Fruit fly (Drosophila melanogaster): ENCODE results near the gene CG3106.

Gene CG3106

DNA sequence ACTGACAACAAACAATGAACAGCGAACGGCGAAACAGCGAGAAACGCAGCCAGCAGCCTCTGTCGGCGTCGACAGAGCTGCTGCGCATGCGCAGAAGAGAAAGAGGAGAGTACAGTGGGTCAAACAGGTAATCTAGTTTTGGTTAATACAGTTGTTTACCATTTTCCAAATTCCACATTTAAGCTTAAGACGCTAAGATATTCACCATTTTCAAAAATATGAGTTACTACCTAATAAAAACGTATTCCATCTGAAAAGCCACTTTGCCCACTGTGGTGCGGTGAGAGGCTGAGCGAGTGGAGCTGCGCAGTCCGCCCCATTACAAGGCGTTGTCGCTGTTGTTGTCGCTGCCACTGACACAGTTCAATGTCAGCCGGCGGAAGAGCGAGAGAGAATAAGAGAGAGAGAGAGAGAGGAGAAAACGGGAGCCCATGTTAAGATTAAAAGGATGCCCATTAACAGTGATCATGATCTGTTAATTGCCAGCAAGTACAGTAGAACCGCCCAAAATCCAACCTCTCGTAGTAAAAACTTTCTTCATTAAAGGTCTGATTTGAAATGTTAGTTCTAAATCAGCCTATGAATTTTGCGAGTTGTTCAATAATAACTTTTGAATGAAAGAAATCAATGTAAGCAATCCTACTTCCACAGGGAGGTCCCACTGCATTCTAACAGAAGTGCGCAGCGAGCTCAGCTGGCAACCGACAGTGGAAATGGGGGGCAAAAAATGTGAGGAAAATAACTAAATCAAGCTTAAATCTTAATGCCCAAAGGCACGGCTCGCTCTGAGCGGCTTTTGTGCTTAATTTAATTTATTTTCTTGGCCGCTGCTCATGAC, 11.7 kb downstream of the CG3106 start (continued):
- TF ChIP-seq CG42726 (GFP tag; IDR thresholded peaks at IDR 0.05; ENCODE audit: partially characterized antibody) (no peak), ttk (GFP tag; IDR thresholded peaks at IDR 0.05) (peak; percentile 95), CG8765 (GFP tag; IDR thresholded peaks at IDR 0.05) (peak; percentile 89), ems (GFP tag; optimal IDR thresholded peaks at IDR 0.05) (peak; percentile 94), CG9797 (GFP tag; optimal IDR thresholded peaks at IDR 0.05) (peak; percentile 28), HLH4C (GFP tag; IDR thresholded peaks at IDR 0.05; ENCODE audit: partially characterized antibody) (no peak), B-H1 (GFP tag; IDR thresholded peaks at IDR 0.05) (peak; percentile 94), h (optimal IDR thresholded peaks at IDR 0.05) (no peak), CG3847 (GFP tag; IDR thresholded peaks at IDR 0.05) (peak; percentile 87), fd96Cb (tag; optimal IDR thresholded peaks at IDR 0.05) (peak; percentile 95), Drgx (GFP tag; IDR thresholded peaks at IDR 0.05) (peak; percentile 98), hth (optimal IDR thresholded peaks at IDR 0.05) (no peak), CG4282 (GFP tag; optimal IDR thresholded peaks at IDR 0.05) (peak; percentile 93), grau (tag; optimal IDR thresholded peaks at IDR 0.05) (peak; percentile 85), Aef1 (GFP tag; IDR thresholded peaks at IDR 0.05) (peak; percentile 92), wor (GFP tag; IDR thresholded peaks at IDR 0.05) (peak; percentile 94), Sin3A (optimal IDR thresholded peaks at IDR 0.05) (no peak), CG6654 (GFP tag; optimal IDR thresholded peaks at IDR 0.05) (peak; percentile 81), grn (GFP tag; optimal IDR thresholded peaks at IDR 0.05) (peak; percentile 54), YL-1 (GFP tag; optimal IDR thresholded peaks at IDR 0.05) (peak; percentile 64), CG7786 (GFP tag; optimal IDR thresholded peaks at IDR 0.05) (peak; percentile 94), kah (GFP tag; optimal IDR thresholded peaks at IDR 0.05) (peak; percentile 86), jigr1 (GFP tag; IDR thresholded peaks at IDR 0.05) (peak; percentile 88), CG30403 (GFP tag; optimal IDR thresholded peaks at IDR 0.05) (peak; percentile 93), ssp (GFP tag; IDR thresholded peaks at IDR 0.05) (peak; percentile 81), CG15696 (tag; optimal IDR thresholded peaks at IDR 0.05) (peak; percentile 78), BtbVII (GFP tag; optimal IDR thresholded peaks at IDR 0.05) (peak; percentile 85), Opbp (GFP tag; IDR thresholded peaks at IDR 0.05; ENCODE audit: partially characterized antibody) (no peak), NK7.1 (GFP tag; optimal IDR thresholded peaks at IDR 0.05) (peak; percentile 84), CG8281 (tag; optimal IDR thresholded peaks at IDR 0.05) (peak; percentile 79), pfk (GFP tag; optimal IDR thresholded peaks at IDR 0.05) (no peak), tll (GFP tag; optimal IDR thresholded peaks at IDR 0.05) (no peak), CG9437 (GFP tag; optimal IDR thresholded peaks at IDR 0.05) (peak; percentile 78), CG6765 (GFP tag; optimal IDR thresholded peaks at IDR 0.05) (peak; percentile 47), CG2889 (GFP tag; IDR thresholded peaks at IDR 0.05) (peak; percentile 89), CG7963 (GFP tag; IDR thresholded peaks at IDR 0.05; ENCODE audit: partially characterized antibody) (no peak), CG9876 (GFP tag; optimal IDR thresholded peaks at IDR 0.05) (peak; percentile 92), maf-S (GFP tag; optimal IDR thresholded peaks at IDR 0.05) (peak; percentile 94), CG33557 (GFP tag; optimal IDR thresholded peaks at IDR 0.05) (peak; percentile 81), CG17186 (GFP tag; optimal IDR thresholded peaks at IDR 0.05) (peak; percentile 78), Hand (GFP tag; optimal IDR thresholded peaks at IDR 0.05) (peak; percentile 45), jing (GFP tag; optimal IDR thresholded peaks at IDR 0.05) (peak; percentile 94), CG13775 (GFP tag; optimal IDR thresholded peaks at IDR 0.05) (peak; percentile 90), Rx (GFP tag; IDR thresholded peaks at IDR 0.05) (peak; percentile 93), CG14860 (GFP tag; IDR thresholded peaks at IDR 0.05; ENCODE audit: partially characterized antibody) (no peak), CG3407 (GFP tag; optimal IDR thresholded peaks at IDR 0.05) (peak; percentile 92), CG11504 (tag; optimal IDR thresholded peaks at IDR 0.05) (peak; percentile 93), CG11696 (GFP tag; IDR thresholded peaks at IDR 0.05) (peak; percentile 81), phol (tag; optimal IDR thresholded peaks at IDR 0.05) (peak; percentile 93), btn (GFP tag; optimal IDR thresholded peaks at IDR 0.05) (peak; percentile 93)
